Worm (Caenorhabditis elegans) whole organism, L1 larva: ENCODE data around the gene F44B9.5.

ENCODE experiments used
- Y116A8C.19 ChIP-seq: sonication (generic microtip); optimal IDR thresholded peaks from 2 replicates; lab custom pipeline; 2016; ENCODE audit warnings: missing compliant biosample characterization, missing genetic modification characterization, borderline replicate concordance
- aha-1 ChIP-seq: fragments of 150-350 bp; optimal IDR thresholded peaks from 2 replicates; lab custom pipeline; 2014; ENCODE audit warnings: missing biosample characterization, missing genetic modification characterization
- ceh-63 ChIP-seq: fragments of 200-800 bp; sonication (Bioruptor generic); optimal IDR thresholded peaks from 2 replicates; lab custom pipeline; 2018; ENCODE audit warnings: mild to moderate bottlenecking, missing genetic modification characterization, missing compliant biosample characterization
- fkh-10 ChIP-seq: sonication (generic microtip); optimal IDR thresholded peaks from 2 replicates; lab custom pipeline; 2017; ENCODE audit warnings: missing biosample characterization, missing genetic modification reagents, missing genetic modification characterization
- lsy-2 ChIP-seq, 2 experiments: fragments of 150-350 bp; optimal IDR thresholded peaks; 2 replicates each; lab custom pipeline; 2014; ENCODE audit warnings: missing biosample characterization in 2 of 2, missing genetic modification characterization in 2 of 2
- nhr-11 ChIP-seq: fragments of 150-350 bp; optimal IDR thresholded peaks from 2 replicates; lab custom pipeline; 2014; ENCODE audit warnings: missing biosample characterization, missing genetic modification characterization
- nhr-76 ChIP-seq: sonication (generic microtip); optimal IDR thresholded peaks from 2 replicates; lab custom pipeline; 2017; ENCODE audit warnings: missing biosample characterization, missing genetic modification characterization
- skn-1 ChIP-seq: fragments of 150-350 bp; optimal IDR thresholded peaks from 2 replicates; lab custom pipeline; 2014; ENCODE audit warnings: missing biosample characterization, missing genetic modification characterization
- snpc-4 ChIP-seq: fragments of 150-350 bp; optimal IDR thresholded peaks from 2 replicates; lab custom pipeline; 2014; ENCODE audit warnings: missing biosample characterization, missing genetic modification characterization
- tbx-2 ChIP-seq: sonication (generic microtip); optimal IDR thresholded peaks from 2 replicates; lab custom pipeline; 2016; ENCODE audit warnings: missing genetic modification characterization, missing compliant biosample characterization
- zag-1 ChIP-seq: fragments of 150-350 bp; optimal IDR thresholded peaks from 2 replicates; lab custom pipeline; 2014; ENCODE audit warnings: missing biosample characterization, missing genetic modification characterization
- zip-4 ChIP-seq: fragments of 200-800 bp; sonication (Bioruptor generic); optimal IDR thresholded peaks from 2 replicates; lab custom pipeline; 2018; ENCODE audit warnings: mild to moderate bottlenecking, missing genetic modification characterization, moderate library complexity, missing compliant biosample characterization

- TF ChIP-seq skn-1 (tag; lab: Kevin White, UChicago) (no peak), nhr-11 (tag; lab: Kevin White, UChicago) (no peak), tbx-2 (tag; lab: Kevin White, UChicago) (no peak), aha-1 (no peak), nhr-76 (tag; lab: Kevin White, UChicago) (no peak), lsy-2 (tag; optimal IDR thresholded peaks at IDR 0.05; lab: Kevin White, UChicago) (no peak), ceh-63 (GFP tag; lab: Kevin White, UChicago) (no peak), fkh-10 (GFP tag; lab: Kevin White, UChicago) (no peak), zag-1 (tag; lab: Kevin White, UChicago) (no peak), zip-4 (GFP tag; lab: Kevin White, UChicago) (no peak), snpc-4 (tag; lab: Kevin White, UChicago) (no peak), Y116A8C.19 (no peak)
These were observed 47.2 kb downstream of the F44B9.5 start, which contains the start of the genes F54H12.8 and F54H12.7 for ce11 chrIII:7969121-7969520.
